Worm (Caenorhabditis elegans): ENCODE measurements around the gene cpg-1.

ce11 chrIII:4504934-4505484 lies 15.8 kb downstream of the cpg-1 start:
- peak; percentile 78 for TF ChIP-seq aha-1 (tag)
- TF ChIP-seq cey-2 (tag; optimal IDR thresholded peaks at IDR 0.05; ENCODE audit: borderline replicate concordance, insufficient read depth): no peak
- no peak for TF ChIP-seq zag-1 (tag; optimal IDR thresholded peaks at IDR 0.05)
- no peak for TF ChIP-seq ZK337.2 (GFP tag; IDR thresholded peaks at IDR 0.05)
- no peak for TF ChIP-seq nhr-11 (tag; optimal IDR thresholded peaks at IDR 0.05)
- no peak for TF ChIP-seq nhr-10 (tag; optimal IDR thresholded peaks at IDR 0.05)
- no peak for TF ChIP-seq hif-1 (tag; optimal IDR thresholded peaks at IDR 0.05)
- TF ChIP-seq nhr-77 (tag; optimal IDR thresholded peaks at IDR 0.05): no peak
- no peak for TF ChIP-seq ceh-62 (tag; optimal IDR thresholded peaks at IDR 0.05)
- no peak for TF ChIP-seq ceh-28 (tag; optimal IDR thresholded peaks at IDR 0.05)
- no peak for TF ChIP-seq zip-11 (GFP tag; IDR thresholded peaks at IDR 0.05)

All from whole organism, L4 larva.